Fruit fly (Drosophila melanogaster): Measurements from ENCODE around the gene CG5961.

- TF ChIP-seq jumu (GFP tag; optimal IDR thresholded peaks at IDR 0.05) (no peak), NfI (GFP tag; optimal IDR thresholded peaks at IDR 0.05) (no peak), B-H2 (GFP tag; optimal IDR thresholded peaks at IDR 0.05) (no peak), CG10462 (GFP tag; optimal IDR thresholded peaks at IDR 0.05) (no peak), CG14441 (GFP tag; IDR thresholded peaks at IDR 0.05) (no peak), Mes4 (GFP tag; optimal IDR thresholded peaks at IDR 0.05) (no peak), CG9215 (GFP tag; IDR thresholded peaks at IDR 0.05) (no peak), gsb-n (tag; optimal IDR thresholded peaks at IDR 0.05) (no peak), Dip2 (GFP tag; IDR thresholded peaks at IDR 0.05) (no peak), Hmx (GFP tag; optimal IDR thresholded peaks at IDR 0.05) (no peak), lmd (GFP tag; IDR thresholded peaks at IDR 0.05) (no peak)
Observed at dm6 chr3R:12439039-12439400, 21.1 kb downstream of the CG5961 start, which contains the start of the genes CG17207 and CG46427.
